Fruit fly (Drosophila melanogaster): ENCODE measurements around the gene Ggt-1.

Gene Ggt-1

DNA sequence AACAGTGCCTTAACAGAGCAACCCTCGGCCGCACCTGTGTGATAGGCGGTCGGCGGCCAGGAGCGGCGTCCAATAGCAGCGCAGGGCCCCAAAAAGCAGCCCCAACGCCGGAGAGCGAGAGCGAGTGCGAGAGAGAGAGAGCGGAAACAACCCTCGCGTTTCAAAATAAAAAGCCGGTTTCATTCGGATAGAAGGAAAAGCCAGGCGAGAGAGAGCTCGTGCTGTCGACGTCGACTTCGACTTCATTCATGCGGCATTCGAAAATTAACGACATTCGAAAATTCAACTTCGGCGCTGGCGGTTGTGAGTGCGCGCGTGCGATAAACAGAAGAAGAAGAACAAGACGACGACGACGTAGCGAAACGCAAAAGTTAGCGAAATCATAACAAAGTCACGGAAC, 22.1 kb upstream of the Ggt-1 start:
- TF ChIP-seq ftz-f1 (GFP tag; optimal IDR thresholded peaks at IDR 0.05) = no peak
- TF ChIP-seq CG6791 (GFP tag; IDR thresholded peaks at IDR 0.05; ENCODE audit: partially characterized antibody) = 0 out of 3 replicates have a peak, but pooled peaks have one; percentile 9
- no peak for TF ChIP-seq CG31365 (tag; optimal IDR thresholded peaks at IDR 0.05)
- TF ChIP-seq Opbp (GFP tag; IDR thresholded peaks at IDR 0.05; ENCODE audit: partially characterized antibody) = peak; percentile 39; the same call in 1 of the 3 replicates
- TF ChIP-seq abd-A (tag; optimal IDR thresholded peaks at IDR 0.05) = peak; percentile 55
- peak; percentile 76; the same call in 1 of the 4 replicates for TF ChIP-seq chinmo (GFP tag; IDR thresholded peaks at IDR 0.05; ENCODE audit: partially characterized antibody)
- 0 out of 2 replicates have a peak, but pooled peaks have one; percentile 22 for TF ChIP-seq tna (GFP tag; IDR thresholded peaks at IDR 0.05; ENCODE audit: partially characterized antibody)
- no peak for TF ChIP-seq pita (GFP tag; optimal IDR thresholded peaks at IDR 0.05)
- TF ChIP-seq stc (GFP tag; IDR thresholded peaks at IDR 0.05) = no peak
- peak; percentile 85 for TF ChIP-seq Adf1 (GFP tag; IDR thresholded peaks at IDR 0.05)
- no peak for TF ChIP-seq fd64A (GFP tag; optimal IDR thresholded peaks at IDR 0.05)
- no peak for TF ChIP-seq vfl (GFP tag; optimal IDR thresholded peaks at IDR 0.05)
- peak; percentile 64 for TF ChIP-seq Bgb (GFP tag; IDR thresholded peaks at IDR 0.05; ENCODE audit: partially characterized antibody)
- no peak for TF ChIP-seq nerfin-2 (GFP tag; IDR thresholded peaks at IDR 0.05; ENCODE audit: partially characterized antibody)
- no peak for TF ChIP-seq CG13624 (GFP tag; optimal IDR thresholded peaks at IDR 0.05)
- no peak for TF ChIP-seq sim (GFP tag; IDR thresholded peaks at IDR 0.05)
- TF ChIP-seq HmgD (GFP tag; optimal IDR thresholded peaks at IDR 0.05) = no peak
- no peak for TF ChIP-seq ewg (GFP tag; optimal IDR thresholded peaks at IDR 0.05)
- TF ChIP-seq Hr39 (optimal IDR thresholded peaks at IDR 0.05) = no peak
- TF ChIP-seq CG17912 (GFP tag; optimal IDR thresholded peaks at IDR 0.05) = no peak
- TF ChIP-seq Six4 (GFP tag; optimal IDR thresholded peaks at IDR 0.05) = no peak
- peak; percentile 73 for TF ChIP-seq yki (optimal IDR thresholded peaks at IDR 0.05)
- no peak for TF ChIP-seq chn (GFP tag; optimal IDR thresholded peaks at IDR 0.05)
- no peak for TF ChIP-seq lola (GFP tag; optimal IDR thresholded peaks at IDR 0.05)
- TF ChIP-seq Gsc (GFP tag; IDR thresholded peaks at IDR 0.05) = no peak
- peak; percentile 13 for TF ChIP-seq gem (tag; optimal IDR thresholded peaks at IDR 0.05)
- no peak for TF ChIP-seq stwl (tag; optimal IDR thresholded peaks at IDR 0.05)
- TF ChIP-seq CG6813 (GFP tag; optimal IDR thresholded peaks at IDR 0.05) = no peak
- TF ChIP-seq CG2129 (GFP tag; IDR thresholded peaks at IDR 0.05; ENCODE audit: partially characterized antibody) = no peak
- TF ChIP-seq CG13287 (GFP tag; IDR thresholded peaks at IDR 0.05; ENCODE audit: partially characterized antibody) = peak; percentile 29; the same call in 1 of the 2 replicates
- no peak for TF ChIP-seq NK7.1 (GFP tag; optimal IDR thresholded peaks at IDR 0.05)
- TF ChIP-seq sens-2 (GFP tag; IDR thresholded peaks at IDR 0.05) = no peak
- no peak for TF ChIP-seq CG8388 (GFP tag; optimal IDR thresholded peaks at IDR 0.05)
- peak; percentile 37 for TF ChIP-seq Fer1 (GFP tag; optimal IDR thresholded peaks at IDR 0.05)
- TF ChIP-seq inv (GFP tag; IDR thresholded peaks at IDR 0.05; ENCODE audit: partially characterized antibody) = peak; percentile 14; the same call in 1 of the 2 replicates
- peak; percentile 95 for TF ChIP-seq Deaf1 (tag; optimal IDR thresholded peaks at IDR 0.05)
- no peak for TF ChIP-seq CG9876 (GFP tag; optimal IDR thresholded peaks at IDR 0.05)
- TF ChIP-seq CG11398 (GFP tag; optimal IDR thresholded peaks at IDR 0.05) = no peak
- no peak for TF ChIP-seq CG4424 (GFP tag; optimal IDR thresholded peaks at IDR 0.05)
- TF ChIP-seq CG1024 (GFP tag; IDR thresholded peaks at IDR 0.05) = no peak
- TF ChIP-seq CG32532 (GFP tag; IDR thresholded peaks at IDR 0.05) = no peak
- TF ChIP-seq disco-r (GFP tag; optimal IDR thresholded peaks at IDR 0.05) = no peak
- no peak for TF ChIP-seq CG16863 (GFP tag; optimal IDR thresholded peaks at IDR 0.05)
- TF ChIP-seq CG11560 (tag; IDR thresholded peaks at IDR 0.05) = no peak
- TF ChIP-seq CG14050 (GFP tag; IDR thresholded peaks at IDR 0.05) = no peak
- no peak for TF ChIP-seq ind (GFP tag; optimal IDR thresholded peaks at IDR 0.05)
- TF ChIP-seq oc (tag; optimal IDR thresholded peaks at IDR 0.05) = no peak
- no peak for TF ChIP-seq CG10431 (GFP tag; optimal IDR thresholded peaks at IDR 0.05)
- TF ChIP-seq Hmx (GFP tag; optimal IDR thresholded peaks at IDR 0.05) = no peak
- no peak for TF ChIP-seq CG14965 (GFP tag; optimal IDR thresholded peaks at IDR 0.05; ENCODE audit: borderline replicate concordance)
- TF ChIP-seq pros (GFP tag; optimal IDR thresholded peaks at IDR 0.05) = peak; percentile 71

All from whole organism, embryonic.